Worm (Caenorhabditis elegans): ENCODE data around the gene skr-20.

skr-20 gene

DNA sequence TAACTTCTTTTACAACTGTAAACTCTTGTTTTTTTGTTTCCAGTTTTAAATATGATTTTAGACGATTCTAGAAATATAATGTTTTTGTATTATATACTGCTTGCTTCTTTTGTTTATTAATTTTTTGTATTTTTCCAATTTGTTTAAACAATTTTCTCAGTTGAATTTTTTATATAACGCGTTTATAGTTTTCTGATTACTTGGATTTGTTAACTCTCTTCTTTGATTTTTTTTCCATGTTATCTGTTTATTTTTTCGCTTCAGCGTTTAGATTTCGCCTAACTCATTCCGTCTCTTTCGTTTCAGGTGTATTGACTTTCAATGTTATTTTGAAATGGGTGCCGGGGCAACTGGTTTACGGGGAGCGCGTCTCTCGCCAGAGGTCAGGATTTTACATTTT lies 32.4 kb downstream of the skr-20 start, which contains the start of gene gpa-6:
TSS of gene gpa-6 (plus strand) at position 301 of the 400 bp plus-strand sequence.
- no peak for TF ChIP-seq nhr-102 (tag; optimal IDR thresholded peaks at IDR 0.05)
- no peak for TF ChIP-seq nhr-10 (tag; optimal IDR thresholded peaks at IDR 0.05)

DNA sequence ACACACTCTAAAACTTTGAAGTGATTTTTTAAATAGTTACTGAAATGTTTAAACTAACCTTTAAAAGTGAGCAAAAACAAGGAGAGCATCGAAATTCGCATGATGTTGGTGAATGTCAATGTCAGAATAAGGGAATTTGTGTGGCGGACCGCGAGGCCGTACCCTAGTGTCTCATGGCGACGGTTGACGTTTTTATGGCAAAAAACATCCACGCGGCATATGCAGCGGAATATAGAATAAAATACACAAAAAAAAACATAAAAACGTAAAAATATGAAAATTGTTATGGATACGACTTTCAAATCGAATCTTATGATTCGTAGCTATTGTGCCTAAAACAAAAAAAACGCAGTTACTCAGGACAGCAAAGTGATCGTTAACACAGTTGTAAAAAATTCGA lies 33.5 kb downstream of the skr-20 start, which contains the start of gene cwp-5:
TSS of gene cwp-5 (minus strand) at position 101 of the 400 bp plus-strand sequence.
- TF ChIP-seq R02D3.7 (tag; optimal IDR thresholded peaks at IDR 0.05) = no peak
- TF ChIP-seq unc-130 (GFP tag; optimal IDR thresholded peaks at IDR 0.05) = no peak

DNA sequence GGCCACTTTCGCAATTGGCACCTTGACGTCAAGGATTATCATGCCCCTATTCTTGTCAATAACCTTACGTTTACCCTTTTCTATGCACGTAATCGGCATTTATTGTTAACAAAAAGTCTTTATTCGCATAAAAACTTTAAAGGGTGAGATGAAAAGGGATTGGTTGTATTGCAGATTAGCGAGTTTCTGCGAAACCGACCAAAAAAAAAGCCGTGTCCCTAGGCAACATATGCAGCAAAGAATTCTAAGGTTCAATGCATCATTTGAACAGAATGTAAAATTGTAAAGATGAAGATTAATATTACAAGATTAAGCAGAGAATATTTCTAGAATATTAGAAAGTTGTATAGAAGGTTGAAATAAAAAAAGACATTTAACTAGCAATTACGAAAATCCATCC lies 41.3 kb downstream of the skr-20 start:
- TF ChIP-seq nhr-42 (GFP tag; IDR thresholded peaks at IDR 0.05) = no peak
- no peak for TF ChIP-seq mxl-2 (GFP tag; conservative IDR thresholded peaks at IDR 0.05)
- no peak for TF ChIP-seq vab-7 (GFP tag; IDR thresholded peaks at IDR 0.05)
- TF ChIP-seq nhr-10 (tag; optimal IDR thresholded peaks at IDR 0.05) = no peak
- no peak for TF ChIP-seq ZK337.2 (GFP tag; IDR thresholded peaks at IDR 0.05)
- no peak for TF ChIP-seq egl-43 (GFP tag; IDR thresholded peaks at IDR 0.05)
- TF ChIP-seq mdt-29 (GFP tag; IDR thresholded peaks at IDR 0.05) = no peak
- TF ChIP-seq zip-2 (tag; optimal IDR thresholded peaks at IDR 0.05) = no peak
- no peak for TF ChIP-seq lin-38 (GFP tag; IDR thresholded peaks at IDR 0.05)
- no peak for TF ChIP-seq Y75B8A.6 (GFP tag; IDR thresholded peaks at IDR 0.05)
- TF ChIP-seq ceh-20 (GFP tag; IDR thresholded peaks at IDR 0.05) = no peak
- no peak for TF ChIP-seq egl-27 (tag; optimal IDR thresholded peaks at IDR 0.05)
- no peak for TF ChIP-seq spr-1 (tag; optimal IDR thresholded peaks at IDR 0.05)
- TF ChIP-seq ZK546.5 (tag; optimal IDR thresholded peaks at IDR 0.05) = no peak
- no peak for TF ChIP-seq cey-2 (tag; optimal IDR thresholded peaks at IDR 0.05; ENCODE audit: borderline replicate concordance, insufficient read depth)
- no peak for TF ChIP-seq madf-5 (GFP tag; IDR thresholded peaks at IDR 0.05)
- no peak for TF ChIP-seq dmd-6 (GFP tag; IDR thresholded peaks at IDR 0.05)
- no peak for TF ChIP-seq daf-19 (GFP tag; conservative IDR thresholded peaks at IDR 0.05)
- TF ChIP-seq hlh-11 (tag; optimal IDR thresholded peaks at IDR 0.05) = no peak
- no peak for TF ChIP-seq nhr-28 (tag; optimal IDR thresholded peaks at IDR 0.05)

DNA sequence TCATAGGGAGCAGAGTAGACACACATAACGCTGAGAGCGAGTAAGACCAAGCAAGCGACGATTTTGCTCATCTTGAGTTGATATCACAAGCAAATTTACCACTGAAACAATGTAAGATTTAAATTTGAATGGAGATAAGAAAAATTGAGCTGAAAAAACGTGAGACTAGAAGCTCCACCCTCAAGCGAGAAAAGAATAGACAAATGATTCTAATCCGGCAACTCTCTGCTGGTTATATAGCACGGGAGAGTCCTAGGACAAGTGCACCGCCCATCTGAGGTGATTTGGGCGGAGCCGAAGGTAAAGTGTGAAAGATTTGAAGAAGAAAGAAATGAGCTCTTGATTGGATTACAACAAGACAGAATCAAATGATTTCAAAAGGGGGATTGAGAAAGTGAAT lies 45.0 kb downstream of the skr-20 start, which contains the start of gene nlp-3:
TSS of gene nlp-3 (minus strand) at position 101 of the 400 bp plus-strand sequence.
- TF ChIP-seq daf-19 (GFP tag; conservative IDR thresholded peaks at IDR 0.05) (no peak), dmd-6 (GFP tag; IDR thresholded peaks at IDR 0.05) (no peak), ctbp-1 (GFP tag; IDR thresholded peaks at IDR 0.05) (no peak), D1046.2 (GFP tag; IDR thresholded peaks at IDR 0.05) (no peak), R02D3.7 (tag; optimal IDR thresholded peaks at IDR 0.05) (no peak), hlh-11 (tag; optimal IDR thresholded peaks at IDR 0.05) (no peak)

DNA sequence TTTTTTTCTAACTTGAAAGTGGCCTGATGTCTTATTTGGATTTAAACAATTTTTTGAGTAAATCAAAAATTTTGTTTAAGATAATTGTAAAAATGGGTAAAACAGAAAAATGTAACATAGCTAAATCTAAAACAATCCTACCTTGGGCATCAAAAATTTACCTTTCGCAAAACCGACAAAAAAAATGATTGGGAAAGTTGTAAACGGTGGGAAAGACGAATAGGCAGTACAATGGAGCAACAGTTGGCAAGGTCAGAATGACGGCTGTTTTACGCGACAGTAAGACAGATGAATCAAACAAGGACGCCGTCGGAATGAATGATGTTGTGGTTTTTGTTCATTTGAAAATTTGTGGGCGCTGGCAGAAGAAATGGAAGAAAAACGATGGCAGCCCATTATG lies 48.9 kb downstream of the skr-20 start:
- TF ChIP-seq daf-12 (tag; optimal IDR thresholded peaks at IDR 0.05) (no peak), ceh-20 (GFP tag; IDR thresholded peaks at IDR 0.05) (no peak), ceh-32 (tag; optimal IDR thresholded peaks at IDR 0.05; ENCODE audit: poor library complexity) (no peak), lim-7 (GFP tag; IDR thresholded peaks at IDR 0.05) (no peak), sdz-12 (GFP tag; optimal IDR thresholded peaks at IDR 0.05) (no peak), arid-1 (GFP tag; conservative IDR thresholded peaks at IDR 0.05) (no peak), lir-3 (tag; optimal IDR thresholded peaks at IDR 0.05) (no peak), snpc-4 (tag; optimal IDR thresholded peaks at IDR 0.05) (no peak), dpl-1 (GFP tag; optimal IDR thresholded peaks at IDR 0.05) (no peak), T26A8.4 (GFP tag; IDR thresholded peaks at IDR 0.05) (no peak), ceh-62 (tag; optimal IDR thresholded peaks at IDR 0.05) (no peak), tra-1 (GFP tag; IDR thresholded peaks at IDR 0.05) (no peak), nhr-111 (GFP tag; optimal IDR thresholded peaks at IDR 0.05) (no peak)

Measured in whole organism, L4 larva.